Worm (Caenorhabditis elegans) whole organism, L2 larva: Measurements from ENCODE around the gene srx-6.

ENCODE experiments used
- R02D3.7 ChIP-seq: fragments of 150-350 bp; optimal IDR thresholded peaks from 2 replicates; lab custom pipeline; 2014; ENCODE audit warnings: missing biosample characterization, missing genetic modification characterization
- mdl-1 ChIP-seq, 2 experiments: fragments of 150-350 bp in 1 of 2; sonication (generic microtip) in 1 of 2; optimal IDR thresholded peaks; 2 replicates each; lab custom pipeline; 2017; ENCODE audit warnings: missing biosample characterization in 2 of 2, missing genetic modification characterization in 2 of 2
- nhr-12 ChIP-seq: fragments of 150-350 bp; optimal IDR thresholded peaks from 2 replicates; lab custom pipeline; 2014; ENCODE audit warnings: missing biosample characterization, missing genetic modification characterization
- nhr-129 ChIP-seq: fragments of 150-350 bp; optimal IDR thresholded peaks from 2 replicates; lab custom pipeline; 2014; ENCODE audit warnings: missing biosample characterization, missing genetic modification characterization
- nhr-237 ChIP-seq: fragments of 150-350 bp; optimal IDR thresholded peaks from 2 replicates; lab custom pipeline; 2014; ENCODE audit warnings: missing biosample characterization, missing genetic modification characterization
- nhr-77 ChIP-seq: fragments of 150-350 bp; optimal IDR thresholded peaks from 2 replicates; lab custom pipeline; 2014; ENCODE audit warnings: missing biosample characterization, missing genetic modification characterization
- sma-9 ChIP-seq, 2 experiments: fragments of 150-350 bp in 1 of 2; sonication (generic microtip) in 1 of 2; optimal IDR thresholded peaks; 2 replicates each; lab custom pipeline; 2014 to 2016; ENCODE audit warnings: missing genetic modification characterization in 2 of 2, mild to moderate bottlenecking in 1 of 2, missing biosample characterization in 1 of 2, missing compliant biosample characterization in 1 of 2, missing genetic modification reagents in 1 of 2, moderate library complexity in 1 of 2
- snpc-4 ChIP-seq: fragments of 150-350 bp; optimal IDR thresholded peaks from 2 replicates; lab custom pipeline; 2014; ENCODE audit warnings: missing biosample characterization, missing genetic modification characterization
- unc-39 ChIP-seq: fragments of 150-350 bp; optimal IDR thresholded peaks from 2 replicates; lab custom pipeline; 2014; ENCODE audit warnings: missing biosample characterization, missing genetic modification characterization
- zag-1 ChIP-seq: fragments of 150-350 bp; optimal IDR thresholded peaks from 2 replicates; lab custom pipeline; 2014; ENCODE audit warnings: missing biosample characterization, missing genetic modification characterization
- ztf-11 ChIP-seq: sonication (generic microtip); optimal IDR thresholded peaks from 2 replicates; lab custom pipeline; 2017; ENCODE audit warnings: missing biosample characterization, missing genetic modification characterization

- TF ChIP-seq ztf-11 (tag; lab: Kevin White, UChicago) (no peak), nhr-77 (tag; lab: Kevin White, UChicago) (no peak), snpc-4 (tag; lab: Kevin White, UChicago) (no peak), nhr-129 (no peak), zag-1 (tag; lab: Kevin White, UChicago) (no peak), mdl-1 (tag; optimal IDR thresholded peaks at IDR 0.05; lab: Kevin White, UChicago) (no peak), sma-9 (GFP tag; optimal IDR thresholded peaks at IDR 0.05; lab: Kevin White, UChicago) (no peak), sma-9 (tag; optimal IDR thresholded peaks at IDR 0.05; lab: Kevin White, UChicago) (no peak), R02D3.7 (tag; lab: Kevin White, UChicago) (no peak), nhr-237 (tag; lab: Kevin White, UChicago) (no peak), nhr-12 (tag; lab: Kevin White, UChicago) (no peak), unc-39 (tag; lab: Kevin White, UChicago) (no peak)
Observed at ce11 chrV:7343522-7343921, 30.4 kb upstream of the srx-6 start, which contains the start of gene srh-244.
